Fruit fly (Drosophila melanogaster) whole organism, embryonic: ENCODE results near the gene CG43693.

ENCODE experiments used
- B-H2 ChIP-seq: fragments of 200-800 bp; sonication (Bioruptor generic); optimal IDR thresholded peaks from 2 replicates; lab custom pipeline; 2018; ENCODE audit warnings: missing biosample characterization, mild to moderate bottlenecking, missing genetic modification characterization
- BEAF-32 ChIP-seq: fragments of 200-800 bp; sonication (Bioruptor generic); optimal IDR thresholded peaks from 3 replicates; lab custom pipeline; 2017; ENCODE audit warnings: missing biosample characterization, missing genetic modification characterization, mild to moderate bottlenecking, moderate library complexity, missing genetic modification reagents
- CG1024 ChIP-seq: fragments of 200-800 bp; sonication (Bioruptor generic); IDR thresholded peaks from 2 replicates; pipeline ENCODE4 v1.3.6; 2022; ENCODE audit warnings: missing biosample characterization, missing genetic modification characterization
- CG12744 ChIP-seq: fragments of 200-800 bp; sonication (Bioruptor generic); optimal IDR thresholded peaks from 2 replicates; lab custom pipeline; 2016; ENCODE audit warnings: missing biosample characterization, missing genetic modification characterization
- CG13775 ChIP-seq: fragments of 200-800 bp; sonication (Bioruptor generic); optimal IDR thresholded peaks from 3 replicates; lab custom pipeline; 2017; ENCODE audit warnings: missing biosample characterization, mild to moderate bottlenecking, missing genetic modification characterization
- CG1529 ChIP-seq: fragments of 200-800 bp; sonication (Bioruptor generic); optimal IDR thresholded peaks from 3 replicates; lab custom pipeline; 2018; ENCODE audit warnings: missing biosample characterization, missing genetic modification characterization
- CG1603 ChIP-seq: fragments of 200-800 bp; sonication (Bioruptor generic); optimal IDR thresholded peaks from 2 replicates; lab custom pipeline; 2019; ENCODE audit warnings: missing biosample characterization, mild to moderate bottlenecking, missing genetic modification characterization, moderate library complexity
- CG1647 ChIP-seq: fragments of 200-800 bp; sonication (Bioruptor generic); optimal IDR thresholded peaks from 3 replicates; lab custom pipeline; 2016; ENCODE audit warnings: missing biosample characterization, missing genetic modification characterization
- CG17328 ChIP-seq: fragments of 200-800 bp; sonication (Bioruptor generic); IDR thresholded peaks from 2 replicates; pipeline ENCODE4 v1.3.6; 2022; ENCODE audit warnings: missing biosample characterization, missing genetic modification characterization
- CG17912 ChIP-seq: fragments of 200-800 bp; sonication (Bioruptor generic); optimal IDR thresholded peaks from 2 replicates; lab custom pipeline; 2018; ENCODE audit warnings: missing biosample characterization, mild to moderate bottlenecking, missing genetic modification characterization
- CG18262 ChIP-seq: fragments of 200-800 bp; optimal IDR thresholded peaks from 3 replicates; lab custom pipeline; 2019; ENCODE audit warnings: missing biosample characterization, mild to moderate bottlenecking, missing genetic modification characterization, moderate library complexity
- CG18764 ChIP-seq: fragments of 200-800 bp; sonication (Bioruptor generic); optimal IDR thresholded peaks from 3 replicates; lab custom pipeline; 2016; ENCODE audit warnings: missing biosample characterization, missing genetic modification characterization
- CG30020 ChIP-seq: fragments of 200-800 bp; optimal IDR thresholded peaks from 2 replicates; lab custom pipeline; 2019; ENCODE audit warnings: missing biosample characterization, mild to moderate bottlenecking, missing genetic modification characterization, moderate library complexity
- CG32532 ChIP-seq: fragments of 200-800 bp; sonication (Bioruptor generic); IDR thresholded peaks from 2 replicates; pipeline ENCODE4 v1.3.6; 2022; ENCODE audit warnings: missing biosample characterization, missing genetic modification characterization
- CG4360 ChIP-seq: fragments of 200-800 bp; sonication (Bioruptor generic); IDR thresholded peaks from 2 replicates; pipeline ENCODE4 v1.3.6; 2022; ENCODE audit warnings: missing biosample characterization, missing genetic modification characterization
- CG6254 ChIP-seq: fragments of 200-800 bp; sonication (Bioruptor generic); optimal IDR thresholded peaks from 3 replicates; lab custom pipeline; 2017; ENCODE audit warnings: mild to moderate bottlenecking, missing biosample characterization, missing genetic modification reagents, missing genetic modification characterization
- CG7745 ChIP-seq: fragments of 200-800 bp; sonication (Bioruptor generic); optimal IDR thresholded peaks from 2 replicates; lab custom pipeline; 2018; ENCODE audit warnings: missing biosample characterization, mild to moderate bottlenecking, missing genetic modification characterization, moderate library complexity
- CG9797 ChIP-seq: fragments of 200-800 bp; sonication (Bioruptor generic); optimal IDR thresholded peaks from 3 replicates; lab custom pipeline; 2018; ENCODE audit warnings: missing biosample characterization, mild to moderate bottlenecking, missing genetic modification characterization
- D19A ChIP-seq: fragments of 200-800 bp; optimal IDR thresholded peaks from 3 replicates; lab custom pipeline; 2019; ENCODE audit warnings: missing biosample characterization, mild to moderate bottlenecking, missing genetic modification characterization, moderate library complexity
- Doc2 ChIP-seq: fragments of 200-800 bp; sonication (Bioruptor generic); IDR thresholded peaks from 2 replicates; pipeline ENCODE4 v1.3.6; 2022; ENCODE audit warnings: missing biosample characterization, missing genetic modification characterization
- Doc3 ChIP-seq: fragments of 200-800 bp; sonication (Bioruptor generic); IDR thresholded peaks from 3 replicates; pipeline ENCODE4 v1.3.6; 2022; ENCODE audit warnings: missing biosample characterization, missing genetic modification characterization; ENCODE audit not compliant: partially characterized antibody
- H15 ChIP-seq: fragments of 200-800 bp; sonication (Bioruptor generic); IDR thresholded peaks from 3 replicates; pipeline ENCODE4 v1.3.6; 2022; ENCODE audit warnings: missing biosample characterization, missing genetic modification characterization
- Hr39 ChIP-seq: fragments of >200 bp; optimal IDR thresholded peaks from 2 replicates; lab custom pipeline; 2017
- Jarid2 ChIP-seq: fragments of 200-800 bp; sonication (Bioruptor generic); optimal IDR thresholded peaks from 3 replicates; lab custom pipeline; 2017; ENCODE audit warnings: mild to moderate bottlenecking, missing biosample characterization, missing genetic modification reagents, missing genetic modification characterization
- Mad ChIP-seq: fragments of 200-800 bp; sonication (Bioruptor generic); optimal IDR thresholded peaks from 2 replicates; lab custom pipeline; 2016; ENCODE audit warnings: missing biosample characterization, missing genetic modification characterization
- Med ChIP-seq: fragments of 200-800 bp; sonication (Bioruptor generic); peaks from one replicate; lab custom pipeline; 2016; ENCODE audit warnings: missing biosample characterization, missing genetic modification characterization, mild to moderate bottlenecking, inconsistent platforms, moderate library complexity
- Oaz ChIP-seq: fragments of 200-800 bp; sonication (Bioruptor generic); IDR thresholded peaks from 2 replicates; pipeline ENCODE4 v1.3.6; 2022; ENCODE audit warnings: missing biosample characterization, missing genetic modification characterization
- Ravus ChIP-seq: fragments of 200-800 bp; sonication (Bioruptor generic); IDR thresholded peaks from 2 replicates; pipeline ENCODE4 v1.3.6; 2022; ENCODE audit warnings: missing biosample characterization, missing genetic modification characterization
- Sin3A ChIP-seq: fragments of >200 bp; optimal IDR thresholded peaks from 2 replicates; lab custom pipeline; 2018
- Sox100B ChIP-seq: fragments of 200-800 bp; sonication (Bioruptor generic); optimal IDR thresholded peaks from 3 replicates; lab custom pipeline; 2018; ENCODE audit warnings: missing biosample characterization, mild to moderate bottlenecking, missing genetic modification characterization
- Taf1 ChIP-seq: fragments of 200-800 bp; sonication (Bioruptor generic); IDR thresholded peaks from 2 replicates; pipeline ENCODE4 v1.3.6; 2022; ENCODE audit warnings: missing biosample characterization, missing genetic modification characterization
- ac ChIP-seq: fragments of 200-800 bp; sonication (Bioruptor generic); optimal IDR thresholded peaks from 3 replicates; lab custom pipeline; 2017; ENCODE audit warnings: missing biosample characterization, mild to moderate bottlenecking, missing genetic modification characterization
- amos ChIP-seq: fragments of 200-800 bp; sonication (Bioruptor generic); IDR thresholded peaks from 2 replicates; pipeline ENCODE4 v1.3.6; 2022; ENCODE audit warnings: missing biosample characterization, missing genetic modification characterization; ENCODE audit not compliant: partially characterized antibody
- ash1 ChIP-seq: fragments of 200-800 bp; sonication (Bioruptor generic); optimal IDR thresholded peaks from 2 replicates; lab custom pipeline; 2018; ENCODE audit warnings: missing biosample characterization, mild to moderate bottlenecking, missing genetic modification characterization
- caup ChIP-seq: fragments of 200-800 bp; sonication (Bioruptor generic); optimal IDR thresholded peaks from 3 replicates; lab custom pipeline; 2017; ENCODE audit warnings: missing biosample characterization, mild to moderate bottlenecking, missing genetic modification characterization, moderate library complexity; ENCODE audit not compliant: severe bottlenecking
- dmrt11E ChIP-seq: fragments of 200-800 bp; sonication (Bioruptor generic); optimal IDR thresholded peaks from 3 replicates; lab custom pipeline; 2018; ENCODE audit warnings: missing biosample characterization, mild to moderate bottlenecking, missing genetic modification characterization, moderate library complexity
- dpn ChIP-seq, 2 experiments: fragments of 200-800 bp; sonication (Bioruptor generic); optimal IDR thresholded peaks; 3 replicates each; lab custom pipeline; 2016; ENCODE audit warnings: missing biosample characterization in 2 of 2, missing genetic modification characterization in 2 of 2
- dysf ChIP-seq: fragments of 200-800 bp; sonication (Bioruptor generic); IDR thresholded peaks from 3 replicates; pipeline ENCODE4 v1.3.6; 2022; ENCODE audit warnings: missing biosample characterization, missing genetic modification characterization
- fd102C ChIP-seq: fragments of 200-800 bp; sonication (Bioruptor generic); optimal IDR thresholded peaks from 2 replicates; lab custom pipeline; 2018; ENCODE audit warnings: missing biosample characterization, mild to moderate bottlenecking, missing genetic modification characterization, moderate library complexity
- fru ChIP-seq: fragments of >200 bp; optimal IDR thresholded peaks from 2 replicates; lab custom pipeline; 2017
- ftz-f1 ChIP-seq: fragments of 200-800 bp; sonication (Bioruptor generic); optimal IDR thresholded peaks from 2 replicates; lab custom pipeline; 2016; ENCODE audit warnings: missing biosample characterization, missing genetic modification characterization
- jumu ChIP-seq: fragments of 200-800 bp; sonication (Bioruptor generic); optimal IDR thresholded peaks from 3 replicates; lab custom pipeline; 2016; ENCODE audit warnings: missing biosample characterization, missing genetic modification characterization
- kni ChIP-seq: fragments of 200-800 bp; sonication (Bioruptor generic); optimal IDR thresholded peaks from 3 replicates; lab custom pipeline; 2017; ENCODE audit warnings: mild to moderate bottlenecking, missing biosample characterization, missing genetic modification reagents, missing genetic modification characterization
- oc ChIP-seq: fragments of 200-800 bp; sonication (Bioruptor generic); optimal IDR thresholded peaks from 2 replicates; lab custom pipeline; 2018; ENCODE audit warnings: missing biosample characterization, mild to moderate bottlenecking, missing genetic modification characterization, moderate library complexity
- pnt ChIP-seq: fragments of 200-800 bp; sonication (Bioruptor generic); optimal IDR thresholded peaks from 3 replicates; lab custom pipeline; 2016; ENCODE audit warnings: missing biosample characterization, missing genetic modification characterization
- sob ChIP-seq: fragments of 200-800 bp; sonication (Bioruptor generic); IDR thresholded peaks from 2 replicates; pipeline ENCODE4 v1.3.6; 2022; ENCODE audit warnings: missing biosample characterization, missing genetic modification characterization
- sqz ChIP-seq: fragments of 200-800 bp; sonication (Bioruptor generic); optimal IDR thresholded peaks from 3 replicates; lab custom pipeline; 2018; ENCODE audit warnings: missing biosample characterization, mild to moderate bottlenecking, missing genetic modification characterization
- tin ChIP-seq: fragments of 200-800 bp; sonication (Bioruptor generic); optimal IDR thresholded peaks from 3 replicates; lab custom pipeline; 2016; ENCODE audit warnings: missing biosample characterization, missing genetic modification characterization
- unc-4 ChIP-seq: fragments of 200-800 bp; sonication (Bioruptor generic); IDR thresholded peaks from 2 replicates; pipeline ENCODE4 v1.3.6; 2022; ENCODE audit warnings: missing biosample characterization, missing genetic modification characterization; ENCODE audit not compliant: partially characterized antibody
- vnd ChIP-seq: fragments of 200-800 bp; sonication (Bioruptor generic); IDR thresholded peaks from 3 replicates; pipeline ENCODE4 v1.3.6; 2022; ENCODE audit warnings: missing biosample characterization, missing genetic modification characterization; ENCODE audit not compliant: partially characterized antibody

Gene CG43693

DNA sequence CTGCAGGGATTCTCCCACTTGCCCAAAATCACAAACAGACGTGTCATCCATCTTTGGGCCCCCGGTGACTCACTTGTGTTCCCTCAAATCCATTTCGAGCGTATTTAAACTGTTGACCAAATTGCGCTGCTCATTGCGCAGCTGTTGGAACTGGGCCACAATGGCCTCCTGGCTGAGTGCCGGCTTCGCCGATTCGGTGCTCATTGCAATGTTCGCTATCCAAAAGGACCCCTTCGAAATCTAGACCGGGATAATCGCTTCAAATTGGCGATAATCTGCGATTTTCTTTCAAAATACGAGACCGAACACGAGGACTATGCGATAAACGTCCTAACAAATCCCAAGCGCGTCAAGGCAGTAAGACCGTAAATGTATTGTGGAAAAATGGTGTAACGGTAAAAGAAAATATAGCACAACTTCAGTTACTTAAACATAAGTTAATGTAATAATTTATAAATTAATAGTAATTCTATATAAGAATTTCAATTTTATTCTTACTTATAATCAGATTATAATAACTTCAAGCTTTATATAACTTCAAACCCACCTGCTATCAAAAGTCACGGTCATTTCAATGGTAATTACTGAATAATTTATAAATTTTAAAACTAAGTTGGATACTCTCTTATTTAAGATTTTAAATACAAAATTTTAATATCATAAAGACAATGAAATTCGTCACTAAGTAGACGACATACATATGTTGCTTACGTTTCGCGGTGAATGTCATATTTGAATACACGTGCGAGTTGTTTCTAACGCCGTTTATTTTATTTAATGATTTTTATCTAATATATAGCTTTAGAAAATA, 23.1 kb upstream of the CG43693 start, which contains the start of the genes Pfdn2 and Noc1 (continued):
- TF ChIP-seq CG17328 (GFP tag; lab: Robert Waterston, UW) (peak; percentile 52), caup (no peak), H15 (GFP tag; lab: Robert Waterston, UW) (no peak), tin (GFP tag; lab: Kevin White, UChicago) (peak; percentile 23), dysf (GFP tag; lab: Robert Waterston, UW) (peak; percentile 60; the same call in 2 of the 3 replicates), BEAF-32 (GFP tag; lab: Kevin White, UChicago) (peak; percentile 16), sqz (GFP tag; lab: Kevin White, UChicago) (no peak), pnt (GFP tag; lab: Kevin White, UChicago) (no peak), ac (GFP tag; lab: Kevin White, UChicago) (no peak), CG18262 (tag; lab: Kevin White, UChicago) (peak; percentile 66), unc-4 (GFP tag; lab: Robert Waterston, UW) (no peak), fru (no peak), fd102C (GFP tag; lab: Kevin White, UChicago) (no peak), kni (GFP tag; lab: Kevin White, UChicago) (no peak), Doc3 (GFP tag; lab: Robert Waterston, UW) (0 out of 3 replicates have a peak, but pooled peaks have one; percentile 35), D19A (tag; lab: Kevin White, UChicago) (no peak), sob (no peak), jumu (no peak), B-H2 (GFP tag; lab: Kevin White, UChicago) (peak; percentile 29), Mad (GFP tag; lab: Kevin White, UChicago) (no peak), Jarid2 (GFP tag; lab: Kevin White, UChicago) (no peak), Sox100B (GFP tag; lab: Kevin White, UChicago) (no peak), CG30020 (tag; lab: Kevin White, UChicago) (peak; percentile 54), amos (GFP tag; lab: Robert Waterston, UW) (no peak), CG18764 (GFP tag; lab: Kevin White, UChicago) (no peak), CG4360 (GFP tag; lab: Robert Waterston, UW) (no peak), CG17912 (no peak), CG7745 (no peak), CG1647 (GFP tag; lab: Kevin White, UChicago) (no peak), vnd (GFP tag; lab: Robert Waterston, UW) (0 out of 3 replicates have a peak, but pooled peaks have one; percentile 12), Hr39 (no peak), CG13775 (peak; percentile 64), ash1 (GFP tag; lab: Kevin White, UChicago) (no peak), CG9797 (GFP tag; lab: Kevin White, UChicago) (peak; percentile 49), Doc2 (no peak), oc (tag; lab: Kevin White, UChicago) (no peak), Med (GFP tag; lab: Kevin White, UChicago) (peak; percentile 76), CG1603 (no peak), Sin3A (lab: Kevin White, UChicago) (peak; percentile 5), CG1024 (GFP tag; lab: Robert Waterston, UW) (no peak), Taf1 (GFP tag; lab: Robert Waterston, UW) (no peak), dmrt11E (tag; lab: Kevin White, UChicago) (peak; percentile 68), CG32532 (GFP tag; lab: Robert Waterston, UW) (peak; percentile 70), ftz-f1 (GFP tag; lab: Kevin White, UChicago) (no peak), Ravus (GFP tag; lab: Robert Waterston, UW) (no peak), CG12744 (no peak), Oaz (GFP tag; lab: Robert Waterston, UW) (no peak), dpn (GFP tag; optimal IDR thresholded peaks at IDR 0.05; lab: Kevin White, UChicago) (peak in 1 of 2 experiments; percentile 67), CG1529 (no peak), CG6254 (GFP tag; lab: Kevin White, UChicago) (no peak)
